Fruit fly (Drosophila melanogaster): ENCODE measurements around the gene Dyro.

dm6 chr3L:11296150-11296800 lies 556 bp upstream of the Dyro start:
- no peak for TF ChIP-seq CTCF (optimal IDR thresholded peaks at IDR 0.05)
- no peak for TF ChIP-seq CG8478 (optimal IDR thresholded peaks at IDR 0.05)

All from S2 (cell line).